Worm (Caenorhabditis elegans): ENCODE results near the gene srw-34.

srw-34 gene

DNA sequence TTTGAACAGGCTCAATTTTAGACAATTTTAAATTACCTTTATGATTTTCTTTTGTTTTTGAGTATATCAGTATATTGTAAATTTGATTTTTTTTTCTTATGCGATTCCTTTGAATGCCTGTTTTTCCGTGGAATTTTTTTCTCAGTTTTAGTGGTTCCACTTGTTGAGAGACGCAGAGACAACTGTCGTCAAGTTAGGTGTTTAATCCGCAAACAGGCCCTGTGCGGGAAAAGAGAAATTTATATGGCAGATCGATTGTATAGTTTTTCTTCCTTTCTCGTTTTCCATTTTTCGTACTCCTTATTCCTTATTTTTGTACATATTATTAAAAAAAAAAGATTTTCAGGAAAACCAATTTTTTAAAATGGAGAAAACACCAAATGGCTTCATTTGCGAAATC lies 23.1 kb downstream of the srw-34 start, which contains the start of gene F36D3.1:
TSS of gene F36D3.1 (plus strand) at position 347 of the 400 bp plus-strand sequence.
- peak; percentile 16 for TF ChIP-seq hlh-30 (tag; optimal IDR thresholded peaks at IDR 0.05; ENCODE audit: insufficient read depth)
- TF ChIP-seq lir-3 (tag; optimal IDR thresholded peaks at IDR 0.05), result no peak
- no peak for TF ChIP-seq nhr-6 (tag; optimal IDR thresholded peaks at IDR 0.05)
- TF ChIP-seq cey-2 (tag; optimal IDR thresholded peaks at IDR 0.05; ENCODE audit: borderline replicate concordance, insufficient read depth), result no peak
- TF ChIP-seq lsy-2 (tag; optimal IDR thresholded peaks at IDR 0.05), result no peak
- no peak for TF ChIP-seq Y75B8A.6 (GFP tag; IDR thresholded peaks at IDR 0.05)
- no peak for TF ChIP-seq mdl-1 (tag; optimal IDR thresholded peaks at IDR 0.05)
- no peak for TF ChIP-seq ama-1 (optimal IDR thresholded peaks at IDR 0.05)
- no peak for TF ChIP-seq spr-1 (tag; optimal IDR thresholded peaks at IDR 0.05)
- no peak for TF ChIP-seq nhr-76 (tag; optimal IDR thresholded peaks at IDR 0.05)
- TF ChIP-seq lim-7 (GFP tag; IDR thresholded peaks at IDR 0.05), result no peak
- no peak for TF ChIP-seq nhr-11 (tag; optimal IDR thresholded peaks at IDR 0.05)
- no peak for TF ChIP-seq nhr-77 (tag; optimal IDR thresholded peaks at IDR 0.05)
- no peak for TF ChIP-seq lin-1 (GFP tag; IDR thresholded peaks at IDR 0.05)
- TF ChIP-seq skn-1 (tag; optimal IDR thresholded peaks at IDR 0.05), result no peak
- TF ChIP-seq daf-12 (tag; optimal IDR thresholded peaks at IDR 0.05), result no peak
- TF ChIP-seq jun-1 (tag; optimal IDR thresholded peaks at IDR 0.05), result no peak
- TF ChIP-seq aha-1 (tag), result no peak
- TF ChIP-seq pqm-1 (tag; optimal IDR thresholded peaks at IDR 0.05), result no peak
- TF ChIP-seq aly-2 (tag; optimal IDR thresholded peaks at IDR 0.05), result no peak
- no peak for TF ChIP-seq dve-1 (tag; optimal IDR thresholded peaks at IDR 0.05; ENCODE audit: insufficient read depth)
- TF ChIP-seq spr-3 (GFP tag; optimal IDR thresholded peaks at IDR 0.05), result no peak
- no peak for TF ChIP-seq lin-29 (GFP tag; IDR thresholded peaks at IDR 0.05)
- TF ChIP-seq ceh-28 (tag; optimal IDR thresholded peaks at IDR 0.05), result no peak
- TF ChIP-seq set-16 (GFP tag; IDR thresholded peaks at IDR 0.05), result no peak
- peak; percentile 25 for TF ChIP-seq nhr-28 (tag; optimal IDR thresholded peaks at IDR 0.05)
- TF ChIP-seq unc-62 (GFP tag; optimal IDR thresholded peaks at IDR 0.05 in 1 of 2), result peak in 1 of 2 experiments; percentile 3
- no peak for TF ChIP-seq unc-62 (tag; optimal IDR thresholded peaks at IDR 0.05)
- no peak for TF ChIP-seq F26F4.8 (GFP tag; conservative IDR thresholded peaks at IDR 0.05)
- TF ChIP-seq R02D3.7 (tag; optimal IDR thresholded peaks at IDR 0.05), result no peak
- TF ChIP-seq zip-2 (tag; optimal IDR thresholded peaks at IDR 0.05), result no peak
- no peak for TF ChIP-seq sdz-12 (GFP tag; optimal IDR thresholded peaks at IDR 0.05)
- no peak for TF ChIP-seq tag-97 (GFP tag; IDR thresholded peaks at IDR 0.05)
- TF ChIP-seq tra-1 (GFP tag; IDR thresholded peaks at IDR 0.05), result no peak
- no peak for TF ChIP-seq lin-15B (tag; optimal IDR thresholded peaks at IDR 0.05)
- TF ChIP-seq F49E8.2 (tag; optimal IDR thresholded peaks at IDR 0.05; ENCODE audit: borderline replicate concordance), result no peak
- TF ChIP-seq ceh-62 (tag; optimal IDR thresholded peaks at IDR 0.05), result no peak
- TF ChIP-seq dpl-1 (GFP tag; optimal IDR thresholded peaks at IDR 0.05), result peak; percentile 87
- no peak for TF ChIP-seq ceh-20 (GFP tag; IDR thresholded peaks at IDR 0.05)
- no peak for TF ChIP-seq madf-5 (GFP tag; IDR thresholded peaks at IDR 0.05)
- TF ChIP-seq lin-39 (tag; optimal IDR thresholded peaks at IDR 0.05), result no peak
- no peak for TF ChIP-seq unc-39 (tag; optimal IDR thresholded peaks at IDR 0.05)
- TF ChIP-seq daf-19 (GFP tag; conservative IDR thresholded peaks at IDR 0.05), result no peak
- TF ChIP-seq egl-27 (tag; optimal IDR thresholded peaks at IDR 0.05), result no peak
- TF ChIP-seq dmd-6 (GFP tag; IDR thresholded peaks at IDR 0.05), result 0 out of 2 replicates have a peak, but pooled peaks have one; percentile 16
- no peak for TF ChIP-seq dmd-8 (GFP tag; IDR thresholded peaks at IDR 0.05)
- no peak for TF ChIP-seq F10B5.3 (tag; optimal IDR thresholded peaks at IDR 0.05)
- peak; percentile 12 for TF ChIP-seq rbr-2 (tag; optimal IDR thresholded peaks at IDR 0.05)
- TF ChIP-seq mdt-29 (GFP tag; IDR thresholded peaks at IDR 0.05), result no peak
- TF ChIP-seq ztf-7 (tag; optimal IDR thresholded peaks at IDR 0.05), result peak; percentile 1
- no peak for TF ChIP-seq zfp-3 (GFP tag; conservative IDR thresholded peaks at IDR 0.05)
- TF ChIP-seq lin-38 (GFP tag; IDR thresholded peaks at IDR 0.05), result no peak
- TF ChIP-seq mes-2 (tag; optimal IDR thresholded peaks at IDR 0.05; ENCODE audit: poor library complexity, severe bottlenecking), result peak; percentile 67
- no peak for TF ChIP-seq gei-8 (GFP tag; optimal IDR thresholded peaks at IDR 0.05)

Measured in whole organism, L4 larva.